Worm (Caenorhabditis elegans) whole organism, mixed stage, embryonic: ENCODE results near the gene cox-11.

Experiments used
- M03D4.4 ChIP-seq: sonication (generic microtip); optimal IDR thresholded peaks from 2 replicates; lab custom pipeline; 2017; ENCODE audit warnings: mild to moderate bottlenecking, missing genetic modification characterization, missing compliant biosample characterization
- bed-3 ChIP-seq: fragments of 200-800 bp; sonication (Bioruptor generic); optimal IDR thresholded peaks from 3 replicates; lab custom pipeline; 2018; ENCODE audit warnings: mild to moderate bottlenecking, missing genetic modification characterization, moderate library complexity, missing compliant biosample characterization
- blmp-1 ChIP-seq: fragments of 150-350 bp; optimal IDR thresholded peaks from 2 replicates; lab custom pipeline; 2014; ENCODE audit warnings: missing biosample characterization, missing genetic modification characterization
- ceh-39 ChIP-seq: fragments of 150-350 bp; optimal IDR thresholded peaks from 2 replicates; lab custom pipeline; 2014; ENCODE audit warnings: missing biosample characterization, missing genetic modification characterization
- ceh-43 ChIP-seq: fragments of 200-800 bp; sonication (Bioruptor generic); optimal IDR thresholded peaks from 2 replicates; lab custom pipeline; 2018; ENCODE audit warnings: mild to moderate bottlenecking, missing genetic modification characterization, moderate library complexity, missing compliant biosample characterization
- ceh-83 ChIP-seq: fragments of 200-800 bp; sonication (Bioruptor generic); optimal IDR thresholded peaks from 2 replicates; lab custom pipeline; 2018; ENCODE audit warnings: mild to moderate bottlenecking, missing genetic modification characterization, missing compliant biosample characterization
- ces-1 ChIP-seq: fragments of 150-350 bp; optimal IDR thresholded peaks from 2 replicates; lab custom pipeline; 2014; ENCODE audit warnings: missing biosample characterization, missing genetic modification reagents, missing genetic modification characterization
- cnd-1 ChIP-seq: fragments of 200-800 bp; sonication (Bioruptor generic); optimal IDR thresholded peaks from 2 replicates; lab custom pipeline; 2018; ENCODE audit warnings: mild to moderate bottlenecking, missing genetic modification characterization, missing compliant biosample characterization
- drap-1 ChIP-seq: fragments of 200-800 bp; sonication (Bioruptor generic); optimal IDR thresholded peaks from 3 replicates; lab custom pipeline; 2018; ENCODE audit warnings: mild to moderate bottlenecking, missing genetic modification characterization, missing compliant biosample characterization
- elt-1 ChIP-seq: sonication (generic microtip); optimal IDR thresholded peaks from 2 replicates; lab custom pipeline; 2017; ENCODE audit warnings: missing genetic modification characterization, mild to moderate bottlenecking, missing compliant biosample characterization, antibody characterized with exemption, moderate library complexity, borderline replicate concordance; ENCODE audit not compliant: insufficient read depth
- elt-3 ChIP-seq: fragments of 150-350 bp; optimal IDR thresholded peaks from 2 replicates; lab custom pipeline; 2014; ENCODE audit warnings: missing biosample characterization, missing genetic modification characterization
- flh-1 ChIP-seq: fragments of 200-800 bp; sonication (Bioruptor generic); optimal IDR thresholded peaks from 2 replicates; lab custom pipeline; 2018; ENCODE audit warnings: mild to moderate bottlenecking, missing genetic modification characterization, moderate library complexity, missing compliant biosample characterization
- ham-2 ChIP-seq: fragments of 200-800 bp; sonication (Bioruptor generic); optimal IDR thresholded peaks from 2 replicates; lab custom pipeline; 2018; ENCODE audit warnings: mild to moderate bottlenecking, missing genetic modification characterization, missing compliant biosample characterization
- hlh-1 ChIP-seq: fragments of 150-350 bp; optimal IDR thresholded peaks from 2 replicates; lab custom pipeline; 2014; ENCODE audit warnings: missing biosample characterization, missing genetic modification reagents, missing genetic modification characterization
- lin-13 ChIP-seq: fragments of 150-350 bp; optimal IDR thresholded peaks from 2 replicates; lab custom pipeline; 2014; ENCODE audit warnings: missing biosample characterization, missing genetic modification characterization
- lin-32 ChIP-seq: fragments of 200-800 bp; sonication (Bioruptor generic); optimal IDR thresholded peaks from 2 replicates; lab custom pipeline; 2018; ENCODE audit warnings: mild to moderate bottlenecking, missing genetic modification characterization, missing compliant biosample characterization
- lsy-2 ChIP-seq: fragments of 150-350 bp; optimal IDR thresholded peaks from 2 replicates; lab custom pipeline; 2014; ENCODE audit warnings: missing biosample characterization, missing genetic modification characterization
- mab-5 ChIP-seq: fragments of 150-350 bp; optimal IDR thresholded peaks from 2 replicates; lab custom pipeline; 2014; ENCODE audit warnings: missing biosample characterization, missing genetic modification characterization
- mep-1 ChIP-seq: fragments of 150-350 bp; optimal IDR thresholded peaks from 2 replicates; lab custom pipeline; 2017; ENCODE audit warnings: missing biosample characterization, missing genetic modification reagents, missing genetic modification characterization, inconsistent platforms
- nhr-12 ChIP-seq: fragments of 150-350 bp; optimal IDR thresholded peaks from 2 replicates; lab custom pipeline; 2014; ENCODE audit warnings: missing biosample characterization, missing genetic modification characterization
- nhr-2 ChIP-seq: fragments of 150-350 bp; optimal IDR thresholded peaks from 2 replicates; lab custom pipeline; 2014; ENCODE audit warnings: missing biosample characterization, missing genetic modification characterization
- nhr-237 ChIP-seq: fragments of 150-350 bp; optimal IDR thresholded peaks from 2 replicates; lab custom pipeline; 2014; ENCODE audit warnings: missing biosample characterization, missing genetic modification characterization
- nhr-76 ChIP-seq: sonication (generic microtip); optimal IDR thresholded peaks from 2 replicates; lab custom pipeline; 2017; ENCODE audit warnings: missing biosample characterization, missing genetic modification characterization
- sem-2 ChIP-seq: fragments of 200-800 bp; sonication (Bioruptor generic); optimal IDR thresholded peaks from 2 replicates; lab custom pipeline; 2018; ENCODE audit warnings: mild to moderate bottlenecking, missing genetic modification characterization, missing compliant biosample characterization
- snpc-4 ChIP-seq: fragments of 150-350 bp; optimal IDR thresholded peaks from 2 replicates; lab custom pipeline; 2014; ENCODE audit warnings: missing biosample characterization, missing genetic modification characterization
- sptf-1 ChIP-seq: sonication (generic microtip); optimal IDR thresholded peaks from 2 replicates; lab custom pipeline; 2017; ENCODE audit warnings: mild to moderate bottlenecking, missing genetic modification characterization, moderate library complexity, missing compliant biosample characterization
- tbx-8 ChIP-seq: fragments of 200-800 bp; sonication (Bioruptor generic); optimal IDR thresholded peaks from 2 replicates; lab custom pipeline; 2018; ENCODE audit warnings: mild to moderate bottlenecking, missing genetic modification characterization, moderate library complexity, missing compliant biosample characterization
- unc-120 ChIP-seq: sonication (generic microtip); optimal IDR thresholded peaks from 2 replicates; lab custom pipeline; 2017; ENCODE audit warnings: missing genetic modification characterization, missing compliant biosample characterization; ENCODE audit not compliant: poor library complexity, severe bottlenecking
- unc-39 ChIP-seq: fragments of 150-350 bp; optimal IDR thresholded peaks from 2 replicates; lab custom pipeline; 2014; ENCODE audit warnings: missing biosample characterization, missing genetic modification characterization
- unc-62 ChIP-seq: fragments of 150-350 bp; optimal IDR thresholded peaks from 2 replicates; lab custom pipeline; 2014; ENCODE audit warnings: missing biosample characterization, missing genetic modification reagents, missing genetic modification characterization
- ztf-11 ChIP-seq: fragments of 150-350 bp; optimal IDR thresholded peaks from 2 replicates; lab custom pipeline; 2014; ENCODE audit warnings: missing biosample characterization, missing genetic modification characterization

The cox-11 gene

DNA sequence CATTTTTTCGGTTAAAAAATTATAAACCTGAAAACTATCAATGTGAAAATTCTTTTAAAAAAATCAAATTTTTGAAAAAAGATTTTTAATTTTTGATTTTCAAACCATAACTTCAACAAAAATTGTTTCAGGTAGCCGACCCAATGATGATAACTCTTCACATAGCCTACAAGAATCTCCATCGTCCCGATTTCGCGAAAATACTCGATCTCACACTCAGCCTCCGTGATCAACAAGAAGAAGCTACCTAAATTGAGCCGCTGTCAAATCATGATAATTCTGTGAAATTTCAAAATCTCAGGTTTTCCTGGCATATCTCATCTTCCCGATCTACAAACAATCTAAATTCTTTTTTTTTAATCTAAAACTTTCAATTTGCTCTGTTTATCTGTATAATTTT lies 6.1 kb downstream of the cox-11 start:
- TF ChIP-seq flh-1 (GFP tag; lab: Kevin White, UChicago) (no peak), nhr-76 (no peak), lsy-2 (tag; lab: Kevin White, UChicago) (no peak), lin-32 (GFP tag; lab: Kevin White, UChicago) (no peak), cnd-1 (tag; lab: Kevin White, UChicago) (no peak), ztf-11 (no peak), sptf-1 (tag; lab: Kevin White, UChicago) (no peak), unc-39 (no peak), hlh-1 (no peak), drap-1 (GFP tag; lab: Kevin White, UChicago) (no peak), ceh-43 (GFP tag; lab: Kevin White, UChicago) (no peak), ceh-39 (tag; lab: Kevin White, UChicago) (no peak), tbx-8 (GFP tag; lab: Kevin White, UChicago) (no peak), nhr-2 (tag; lab: Kevin White, UChicago) (no peak), elt-1 (tag; lab: Kevin White, UChicago) (no peak), M03D4.4 (tag; lab: Kevin White, UChicago) (no peak), ces-1 (no peak), mab-5 (tag; lab: Kevin White, UChicago) (no peak), ham-2 (no peak), blmp-1 (tag; lab: Kevin White, UChicago) (no peak)
- TF ChIP-seq, all 35 proteins: peak for 0

DNA sequence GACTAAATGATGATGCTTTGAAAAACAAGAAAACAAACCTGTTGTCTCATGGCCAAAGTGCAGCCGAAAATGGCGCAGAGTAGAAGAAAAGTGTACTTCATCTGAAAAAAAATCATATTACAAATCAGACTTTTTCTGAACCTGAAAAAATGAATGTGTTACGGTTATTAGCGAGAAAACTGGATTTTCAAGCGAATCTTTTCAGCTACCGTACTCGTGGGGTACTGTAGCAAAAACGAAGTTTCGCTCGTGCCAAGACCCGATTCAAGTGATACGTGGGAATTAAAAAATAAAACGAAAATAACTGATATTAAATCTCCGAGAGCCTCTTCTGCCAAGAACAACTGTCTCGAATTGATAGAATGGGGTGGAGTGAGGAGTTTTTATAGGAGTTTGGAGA lies 8.1 kb downstream of the cox-11 start, which contains the start of gene ttr-51:
ttr-51 (minus strand) TSS at position 101 of the 400 bp plus-strand sequence.
- TF ChIP-seq ham-2 = no peak
- TF ChIP-seq lsy-2 (tag; lab: Kevin White, UChicago) = no peak
- TF ChIP-seq ceh-43 (GFP tag; lab: Kevin White, UChicago) = no peak
- no peak for TF ChIP-seq unc-39
- no peak for TF ChIP-seq unc-120 (tag; lab: Kevin White, UChicago)
- TF ChIP-seq tbx-8 (GFP tag; lab: Kevin White, UChicago) = no peak
- TF ChIP-seq bed-3 = no peak
- no peak for TF ChIP-seq lin-32 (GFP tag; lab: Kevin White, UChicago)

DNA sequence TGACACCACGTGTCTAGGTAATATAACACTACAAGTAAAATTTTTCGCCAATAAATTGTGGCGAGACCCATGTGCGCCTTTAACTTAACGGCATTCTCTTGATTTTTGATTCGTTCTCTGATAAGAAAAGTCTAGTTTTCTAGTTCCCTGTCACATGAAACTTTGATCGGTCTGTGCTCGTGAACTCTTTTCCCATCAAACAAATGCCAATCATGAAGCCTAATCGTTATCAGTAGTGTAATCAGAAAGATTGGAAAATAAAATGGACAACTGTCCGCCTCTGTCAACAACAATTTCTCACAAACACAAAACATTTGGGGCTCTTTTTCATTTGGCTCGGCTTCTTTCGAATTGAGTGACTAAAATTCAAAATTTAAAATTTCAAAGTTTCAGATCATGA lies 9.7 kb downstream of the cox-11 start, which contains the start of gene ttr-45:
ttr-45 (plus strand) TSS at position 385 of the 400 bp plus-strand sequence.
- TF ChIP-seq hlh-1 = peak; percentile 11
- TF ChIP-seq ztf-11 = no peak
- TF ChIP-seq ces-1 = no peak
- TF ChIP-seq nhr-237 (tag; lab: Kevin White, UChicago) = no peak
- TF ChIP-seq nhr-12 (tag; lab: Kevin White, UChicago) = no peak
- peak; percentile 22 for TF ChIP-seq unc-62 (GFP tag; lab: Kevin White, UChicago)

DNA sequence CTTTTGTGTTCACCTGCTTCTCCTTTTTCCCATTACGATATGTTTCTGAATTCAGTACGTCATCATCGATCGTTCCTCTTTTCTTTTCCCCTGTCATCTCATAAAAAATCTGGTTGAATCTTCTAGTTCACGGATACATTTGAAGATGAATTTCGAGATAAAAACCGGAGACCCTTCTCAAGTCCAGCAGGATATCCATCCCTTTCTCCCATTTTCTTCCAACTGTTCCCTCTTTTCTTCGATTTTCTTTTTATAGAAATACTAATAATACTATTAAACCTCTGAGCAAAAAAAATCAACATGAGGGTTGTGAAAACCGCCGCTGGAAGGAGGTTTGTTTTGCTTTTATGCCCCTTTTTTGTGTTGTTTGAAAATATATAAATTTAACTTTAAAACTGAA lies 11.8 kb downstream of the cox-11 start, which contains the start of gene bus-12:
bus-12 (plus strand) TSS at position 301 of the 400 bp plus-strand sequence.
- TF ChIP-seq ham-2 (no peak), nhr-2 (tag; lab: Kevin White, UChicago) (no peak), hlh-1 (no peak), ceh-39 (tag; lab: Kevin White, UChicago) (no peak), ces-1 (no peak), sem-2 (GFP tag; lab: Kevin White, UChicago) (no peak), cnd-1 (tag; lab: Kevin White, UChicago) (no peak), mep-1 (tag; lab: Kevin White, UChicago) (no peak), snpc-4 (no peak), lsy-2 (tag; lab: Kevin White, UChicago) (no peak), tbx-8 (GFP tag; lab: Kevin White, UChicago) (no peak), ztf-11 (no peak), elt-3 (tag; lab: Kevin White, UChicago) (no peak), lin-13 (tag; lab: Kevin White, UChicago) (no peak), drap-1 (GFP tag; lab: Kevin White, UChicago) (no peak), unc-39 (no peak), blmp-1 (tag; lab: Kevin White, UChicago) (no peak)

DNA sequence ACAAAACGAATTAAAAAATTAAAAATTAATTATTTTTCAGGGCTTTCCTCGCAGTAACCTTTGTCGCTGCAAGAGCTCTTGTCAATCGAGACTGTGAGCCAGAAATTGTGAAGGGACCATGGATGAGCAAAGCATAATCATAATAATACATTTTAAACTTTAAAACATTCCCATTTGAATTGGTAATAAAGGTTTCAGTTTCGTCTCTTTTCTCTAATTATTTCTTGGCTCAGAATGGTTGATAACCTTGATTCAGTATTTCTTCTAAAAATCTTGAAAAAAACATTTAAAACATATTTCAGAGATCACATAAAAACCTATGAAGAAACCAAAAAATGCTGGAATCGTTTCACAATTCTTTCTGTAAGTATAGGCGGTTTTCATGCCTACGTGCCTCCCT lies 14.7 kb downstream of the cox-11 start, which contains the start of gene JC8.16:
JC8.16 (plus strand) TSS at position 301 of the 400 bp plus-strand sequence.
- TF ChIP-seq flh-1 (GFP tag; lab: Kevin White, UChicago) (no peak), lin-13 (tag; lab: Kevin White, UChicago) (no peak), ham-2 (no peak), snpc-4 (no peak), ztf-11 (no peak), lin-32 (GFP tag; lab: Kevin White, UChicago) (no peak), ces-1 (no peak), ceh-83 (GFP tag; lab: Kevin White, UChicago) (no peak), mep-1 (tag; lab: Kevin White, UChicago) (no peak)
